Fruit fly (Drosophila melanogaster): ENCODE results near the gene sturkopf.

sturkopf gene

dm6 chr3L:1358338-1358737 lies 45.2 kb upstream of the sturkopf start (continued):
- TF ChIP-seq danr (GFP tag; IDR thresholded peaks at IDR 0.05) (no peak), Xrp1 (GFP tag; IDR thresholded peaks at IDR 0.05) (peak; percentile 51), row (GFP tag; IDR thresholded peaks at IDR 0.05) (peak; percentile 21; the same call in 1 of the 3 replicates), CG8388 (GFP tag; optimal IDR thresholded peaks at IDR 0.05) (no peak), lola (GFP tag; optimal IDR thresholded peaks at IDR 0.05) (peak in 1 of 3 experiments; percentile 16), CG1603 (tag; optimal IDR thresholded peaks at IDR 0.05) (peak; percentile 29), CG6254 (GFP tag; optimal IDR thresholded peaks at IDR 0.05) (no peak), Dbx (GFP tag; IDR thresholded peaks at IDR 0.05) (no peak), Doc2 (GFP tag; IDR thresholded peaks at IDR 0.05) (no peak), CG7928 (GFP tag; optimal IDR thresholded peaks at IDR 0.05) (no peak), CG4404 (GFP tag; IDR thresholded peaks at IDR 0.05) (peak; percentile 79), Bdp1 (GFP tag; optimal IDR thresholded peaks at IDR 0.05) (no peak), fd102C (GFP tag; optimal IDR thresholded peaks at IDR 0.05) (peak; percentile 29), CG12659 (GFP tag; optimal IDR thresholded peaks at IDR 0.05) (no peak), CG2712 (tag; optimal IDR thresholded peaks at IDR 0.05) (peak; percentile 37), abd-A (tag; optimal IDR thresholded peaks at IDR 0.05) (no peak), CG10979 (tag; optimal IDR thresholded peaks at IDR 0.05) (peak; percentile 33), mam (GFP tag; optimal IDR thresholded peaks at IDR 0.05) (no peak), CG2678 (tag; optimal IDR thresholded peaks at IDR 0.05) (no peak), Lhr (GFP tag; optimal IDR thresholded peaks at IDR 0.05) (no peak), pfk (GFP tag; optimal IDR thresholded peaks at IDR 0.05) (no peak), CG15514 (GFP tag; optimal IDR thresholded peaks at IDR 0.05) (no peak), CG12104 (GFP tag; optimal IDR thresholded peaks at IDR 0.05) (no peak), bsh (GFP tag; optimal IDR thresholded peaks at IDR 0.05) (no peak), rib (GFP tag; IDR thresholded peaks at IDR 0.05) (no peak), twi (tag; optimal IDR thresholded peaks at IDR 0.05) (no peak), pan (optimal IDR thresholded peaks at IDR 0.05) (no peak), pan (GFP tag; optimal IDR thresholded peaks at IDR 0.05 in 1 of 2, IDR thresholded peaks at IDR 0.05 in 1 of 2) (peak in 1 of 2 experiments; percentile 14), CG14710 (tag; optimal IDR thresholded peaks at IDR 0.05) (peak; percentile 8), CG12391 (tag; optimal IDR thresholded peaks at IDR 0.05) (no peak), lov (optimal IDR thresholded peaks at IDR 0.05) (no peak), lov (GFP tag; IDR thresholded peaks at IDR 0.05) (no peak), dpn (GFP tag; optimal IDR thresholded peaks at IDR 0.05) (no peak), CG17328 (GFP tag; IDR thresholded peaks at IDR 0.05) (peak; percentile 44; the same call in 1 of the 2 replicates), shn (GFP tag; optimal IDR thresholded peaks at IDR 0.05) (no peak), CoRest (tag; optimal IDR thresholded peaks at IDR 0.05) (no peak), CrebB (tag; optimal IDR thresholded peaks at IDR 0.05) (no peak), CG5180 (GFP tag; optimal IDR thresholded peaks at IDR 0.05) (no peak), CG13123 (GFP tag; optimal IDR thresholded peaks at IDR 0.05) (no peak), CG18764 (GFP tag; optimal IDR thresholded peaks at IDR 0.05) (no peak), TFAM (GFP tag; optimal IDR thresholded peaks at IDR 0.05) (no peak), al (GFP tag; IDR thresholded peaks at IDR 0.05) (no peak), CG10366 (GFP tag; IDR thresholded peaks at IDR 0.05) (no peak), CG6765 (GFP tag; optimal IDR thresholded peaks at IDR 0.05) (no peak), CG3281 (GFP tag; optimal IDR thresholded peaks at IDR 0.05) (no peak), hbn (GFP tag; IDR thresholded peaks at IDR 0.05; ENCODE audit: partially characterized antibody) (no peak), ato (GFP tag; IDR thresholded peaks at IDR 0.05; ENCODE audit: partially characterized antibody) (no peak), her (GFP tag; optimal IDR thresholded peaks at IDR 0.05) (no peak), CG6175 (GFP tag; IDR thresholded peaks at IDR 0.05) (no peak), Vsx1 (GFP tag; optimal IDR thresholded peaks at IDR 0.05) (no peak), amos (GFP tag; IDR thresholded peaks at IDR 0.05; ENCODE audit: partially characterized antibody) (no peak)

Measured in whole organism, embryonic.